Worm (Caenorhabditis elegans) whole organism, young adult: ENCODE data around the gene srd-33.

Experiments
- B0035.1 ChIP-seq: sonication (generic microtip); optimal IDR thresholded peaks from 2 replicates; lab custom pipeline; 2016; ENCODE audit warnings: missing genetic modification characterization, mild to moderate bottlenecking, missing compliant biosample characterization, missing genotype, missing genetic modification reagents
- F22D6.2 ChIP-seq: sonication (generic microtip); optimal IDR thresholded peaks from 2 replicates; lab custom pipeline; 2016; ENCODE audit warnings: mild to moderate bottlenecking, missing genetic modification characterization, missing compliant biosample characterization
- F33H1.4 ChIP-seq: fragments of 200-800 bp; sonication (Bioruptor generic); IDR thresholded peaks from 2 replicates; pipeline ENCODE4 v1.3.6; 2022; ENCODE audit warnings: missing genetic modification reagents, missing genetic modification characterization, missing compliant biosample characterization
- F39B2.1 ChIP-seq: fragments of 200-800 bp; sonication (Bioruptor generic); IDR thresholded peaks from 2 replicates; pipeline ENCODE4 v1.3.6; 2022; ENCODE audit warnings: missing genetic modification reagents, missing genetic modification characterization, missing compliant biosample characterization
- F57A8.1 ChIP-seq: fragments of 200-800 bp; sonication (Bioruptor generic); optimal IDR thresholded peaks from 2 replicates; lab custom pipeline; 2018; ENCODE audit warnings: mild to moderate bottlenecking, missing genetic modification characterization, moderate library complexity, missing compliant biosample characterization
- T26A5.8 ChIP-seq: sonication (generic microtip); optimal IDR thresholded peaks from 2 replicates; lab custom pipeline; 2016; ENCODE audit warnings: missing genetic modification characterization, missing compliant biosample characterization
- Y53F4B.3 ChIP-seq: fragments of 200-800 bp; sonication (Bioruptor generic); IDR thresholded peaks from 2 replicates; pipeline ENCODE4 v1.3.6; 2022; ENCODE audit warnings: missing genetic modification reagents, missing genetic modification characterization, missing compliant biosample characterization
- Y53G8AR.9 ChIP-seq: fragments of 200-800 bp; sonication (Bioruptor generic); conservative IDR thresholded peaks from 2 replicates; pipeline ENCODE4 v1.3.6; 2022; ENCODE audit warnings: missing genetic modification reagents, missing genetic modification characterization, missing compliant biosample characterization
- attf-3 ChIP-seq: fragments of 200-800 bp; sonication (Bioruptor generic); conservative IDR thresholded peaks from 2 replicates; pipeline ENCODE4 v1.3.6; 2022; ENCODE audit warnings: missing genetic modification reagents, missing genetic modification characterization, missing compliant biosample characterization
- attf-5 ChIP-seq: fragments of 200-800 bp; sonication (Bioruptor generic); optimal IDR thresholded peaks from 2 replicates; lab custom pipeline; 2018; ENCODE audit warnings: mild to moderate bottlenecking, missing genetic modification characterization, missing compliant biosample characterization
- attf-6 ChIP-seq: fragments of 200-800 bp; sonication (Bioruptor generic); IDR thresholded peaks from 2 replicates; pipeline ENCODE4 v1.3.6; 2022; ENCODE audit warnings: missing genetic modification reagents, missing genetic modification characterization, missing compliant biosample characterization
- bed-1 ChIP-seq: fragments of 200-800 bp; sonication (Bioruptor generic); IDR thresholded peaks from 2 replicates; pipeline ENCODE4 v1.3.6; 2022; ENCODE audit warnings: missing genetic modification reagents, missing genetic modification characterization, missing compliant biosample characterization
- bed-2 ChIP-seq: fragments of 200-800 bp; sonication (Bioruptor generic); IDR thresholded peaks from 2 replicates; pipeline ENCODE4 v1.3.6; 2022; ENCODE audit warnings: missing genetic modification reagents, missing genetic modification characterization, missing compliant biosample characterization
- cebp-2 ChIP-seq: fragments of 200-800 bp; sonication (Bioruptor generic); IDR thresholded peaks from 2 replicates; pipeline ENCODE4 v1.3.6; 2022; ENCODE audit warnings: missing genetic modification characterization, missing compliant biosample characterization
- ceh-40 ChIP-seq: fragments of 200-800 bp; sonication (Bioruptor generic); IDR thresholded peaks from 2 replicates; pipeline ENCODE4 v1.3.6; 2022; ENCODE audit warnings: missing genetic modification characterization, missing compliant biosample characterization
- die-1 ChIP-seq: sonication (generic microtip); optimal IDR thresholded peaks from 2 replicates; lab custom pipeline; 2016; ENCODE audit warnings: missing genotype, mild to moderate bottlenecking, missing genetic modification characterization, missing compliant biosample characterization
- dox-1 ChIP-seq: fragments of 200-800 bp; sonication (Bioruptor generic); IDR thresholded peaks from 2 replicates; pipeline ENCODE4 v1.3.6; 2022; ENCODE audit warnings: missing genetic modification reagents, missing genetic modification characterization, missing compliant biosample characterization
- dpff-1 ChIP-seq: sonication (generic microtip); optimal IDR thresholded peaks from 2 replicates; lab custom pipeline; 2017; ENCODE audit warnings: mild to moderate bottlenecking, missing genetic modification characterization, missing compliant biosample characterization
- dpl-1 ChIP-seq: fragments of 150-350 bp; optimal IDR thresholded peaks from 2 replicates; lab custom pipeline; 2014; ENCODE audit warnings: missing biosample characterization, missing genetic modification reagents, missing genetic modification characterization
- efl-1 ChIP-seq: fragments of 150-350 bp; optimal IDR thresholded peaks from 2 replicates; lab custom pipeline; 2014; ENCODE audit warnings: missing biosample characterization, missing genetic modification reagents, missing genetic modification characterization
- egl-18 ChIP-seq: fragments of 200-800 bp; sonication (Bioruptor generic); IDR thresholded peaks from 2 replicates; pipeline ENCODE4 v1.3.6; 2022; ENCODE audit warnings: missing genetic modification reagents, missing genetic modification characterization, missing compliant biosample characterization
- ets-4 ChIP-seq: fragments of 200-800 bp; sonication (Bioruptor generic); optimal IDR thresholded peaks from 2 replicates; lab custom pipeline; 2018; ENCODE audit warnings: mild to moderate bottlenecking, missing genetic modification characterization, missing compliant biosample characterization
- fkh-3 ChIP-seq: sonication (generic microtip); optimal IDR thresholded peaks from 2 replicates; lab custom pipeline; 2016; ENCODE audit warnings: mild to moderate bottlenecking, missing genetic modification characterization, missing compliant biosample characterization
- hmg-1.2 ChIP-seq: fragments of 200-800 bp; sonication (Bioruptor generic); IDR thresholded peaks from 2 replicates; pipeline ENCODE4 v1.3.6; 2022; ENCODE audit warnings: missing genetic modification reagents, missing genetic modification characterization, missing compliant biosample characterization
- hmg-20 ChIP-seq: fragments of 200-800 bp; sonication (Bioruptor generic); IDR thresholded peaks from 2 replicates; pipeline ENCODE4 v1.3.6; 2022; ENCODE audit warnings: missing genetic modification reagents, missing genetic modification characterization, missing compliant biosample characterization
- hrde-1 ChIP-seq: sonication (generic microtip); optimal IDR thresholded peaks from 2 replicates; lab custom pipeline; 2016; ENCODE audit warnings: missing genetic modification characterization, mild to moderate bottlenecking, missing compliant biosample characterization, moderate library complexity, missing genotype, missing genetic modification reagents, borderline replicate concordance
- lag-1 ChIP-seq: fragments of 200-800 bp; sonication (Bioruptor generic); IDR thresholded peaks from 2 replicates; pipeline ENCODE4 v1.3.6; 2022; ENCODE audit warnings: missing genetic modification reagents, missing genetic modification characterization, missing compliant biosample characterization
- lin-26 ChIP-seq: fragments of 200-800 bp; sonication (Bioruptor generic); IDR thresholded peaks from 2 replicates; pipeline ENCODE4 v1.3.6; 2022; ENCODE audit warnings: missing genetic modification reagents, missing genetic modification characterization, missing compliant biosample characterization
- lin-54 ChIP-seq: fragments of 200-800 bp; sonication (Bioruptor generic); optimal IDR thresholded peaks from 2 replicates; lab custom pipeline; 2018; ENCODE audit warnings: mild to moderate bottlenecking, missing genetic modification characterization, missing compliant biosample characterization
- lsl-1 ChIP-seq: fragments of 200-800 bp; sonication (Bioruptor generic); optimal IDR thresholded peaks from 2 replicates; lab custom pipeline; 2018; ENCODE audit warnings: mild to moderate bottlenecking, missing genetic modification characterization, moderate library complexity, missing compliant biosample characterization
- madf-10 ChIP-seq: sonication (generic microtip); optimal IDR thresholded peaks from 2 replicates; lab custom pipeline; 2016; ENCODE audit warnings: mild to moderate bottlenecking, missing genetic modification characterization, missing compliant biosample characterization
- madf-3 ChIP-seq: fragments of 200-800 bp; sonication (Bioruptor generic); IDR thresholded peaks from 2 replicates; pipeline ENCODE4 v1.3.6; 2022; ENCODE audit warnings: missing genetic modification reagents, missing genetic modification characterization, missing compliant biosample characterization
- madf-6 ChIP-seq: fragments of 200-800 bp; sonication (Bioruptor generic); IDR thresholded peaks from 2 replicates; pipeline ENCODE4 v1.3.6; 2022; ENCODE audit warnings: missing genetic modification reagents, missing genetic modification characterization, missing compliant biosample characterization
- madf-8 ChIP-seq: fragments of 200-800 bp; sonication (Bioruptor generic); conservative IDR thresholded peaks from 2 replicates; pipeline ENCODE4 v1.3.6; 2022; ENCODE audit warnings: missing genetic modification reagents, missing genetic modification characterization, missing compliant biosample characterization
- nfya-2 ChIP-seq: fragments of 200-800 bp; sonication (Bioruptor generic); IDR thresholded peaks from 2 replicates; pipeline ENCODE4 v1.3.6; 2022; ENCODE audit warnings: missing genetic modification reagents, missing genetic modification characterization, missing compliant biosample characterization
- nfyb-1 ChIP-seq: fragments of 200-800 bp; sonication (Bioruptor generic); IDR thresholded peaks from 2 replicates; pipeline ENCODE4 v1.3.6; 2022; ENCODE audit warnings: missing genetic modification reagents, missing genetic modification characterization, missing compliant biosample characterization
- nhr-27 ChIP-seq: fragments of 200-800 bp; sonication (Bioruptor generic); optimal IDR thresholded peaks from 2 replicates; lab custom pipeline; 2018; ENCODE audit warnings: mild to moderate bottlenecking, missing genetic modification characterization, moderate library complexity, missing compliant biosample characterization
- pha-4 ChIP-seq: fragments of 150-350 bp; sonication (generic microtip); optimal IDR thresholded peaks from 2 replicates; lab custom pipeline; 2014; ENCODE audit warnings: missing biosample characterization, missing genetic modification reagents, missing genetic modification characterization
- rcor-1 ChIP-seq: fragments of 200-800 bp; sonication (Bioruptor generic); IDR thresholded peaks from 2 replicates; pipeline ENCODE4 v1.3.6; 2022; ENCODE audit warnings: missing genetic modification reagents, missing genetic modification characterization, missing compliant biosample characterization
- rpc-1 ChIP-seq, 2 experiments: fragments of 150-350 bp in 1 of 2; sonication (generic microtip) in 1 of 2; optimal IDR thresholded peaks; 2 replicates each; lab custom pipeline; 2014 to 2018; ENCODE audit warnings: missing biosample characterization in 1 of 2, missing genetic modification characterization in 1 of 2, missing genetic modification reagents in 1 of 2, missing genotype in 1 of 2
- sdz-38 ChIP-seq: sonication (generic microtip); optimal IDR thresholded peaks from 2 replicates; lab custom pipeline; 2016; ENCODE audit warnings: missing genotype, missing genetic modification characterization, missing compliant biosample characterization
- sea-2 ChIP-seq: fragments of 200-800 bp; sonication (Bioruptor generic); IDR thresholded peaks from 2 replicates; pipeline ENCODE4 v1.3.6; 2022; ENCODE audit warnings: missing genetic modification characterization, missing compliant biosample characterization
- snpc-1.1 ChIP-seq: sonication (generic microtip); optimal IDR thresholded peaks from 2 replicates; lab custom pipeline; 2017; ENCODE audit warnings: missing genetic modification characterization, mild to moderate bottlenecking, missing compliant biosample characterization, antibody characterized with exemption, moderate library complexity, missing genotype, missing genetic modification reagents; ENCODE audit not compliant: insufficient read depth
- snpc-3.4 ChIP-seq: sonication (generic microtip); optimal IDR thresholded peaks from 2 replicates; lab custom pipeline; 2017; ENCODE audit warnings: missing genetic modification characterization, mild to moderate bottlenecking, missing compliant biosample characterization, antibody characterized with exemption, moderate library complexity, missing genotype, missing genetic modification reagents
- tlf-1 ChIP-seq: fragments of 200-800 bp; sonication (Bioruptor generic); optimal IDR thresholded peaks from 2 replicates; lab custom pipeline; 2018; ENCODE audit warnings: mild to moderate bottlenecking, missing genetic modification characterization, missing compliant biosample characterization
- unc-62 ChIP-seq: fragments of 150-350 bp; optimal IDR thresholded peaks from 2 replicates; lab custom pipeline; 2014; ENCODE audit warnings: missing biosample characterization, missing genetic modification reagents, missing genetic modification characterization
- xnd-1 ChIP-seq: sonication (generic microtip); optimal IDR thresholded peaks from 2 replicates; lab custom pipeline; 2016; ENCODE audit warnings: missing genotype, missing genetic modification reagents, missing genetic modification characterization, missing compliant biosample characterization
- ztf-18 ChIP-seq: sonication (generic microtip); optimal IDR thresholded peaks from 2 replicates; lab custom pipeline; 2016; ENCODE audit warnings: missing genotype, mild to moderate bottlenecking, missing genetic modification characterization, missing compliant biosample characterization
- ztf-25 ChIP-seq: fragments of 200-800 bp; sonication (Bioruptor generic); IDR thresholded peaks from 2 replicates; pipeline ENCODE4 v1.3.6; 2022; ENCODE audit warnings: missing genetic modification reagents, missing genetic modification characterization, missing compliant biosample characterization

srd-33 gene

ce11 chrV:4891305-4891704 is 19.2 kb downstream of the srd-33 start (continued):
- TF ChIP-seq F33H1.4 (GFP tag; lab: Robert Waterston, UW), result peak; percentile 45
- peak; percentile 25 for TF ChIP-seq lin-54 (GFP tag; lab: Kevin White, UChicago)
- TF ChIP-seq nfya-2, result no peak
- peak; percentile 57 for TF ChIP-seq lsl-1 (GFP tag; lab: Kevin White, UChicago)
- peak; percentile 23; the same call in 1 of the 2 replicates for TF ChIP-seq dox-1 (GFP tag; lab: Robert Waterston, UW)
- TF ChIP-seq F22D6.2 (tag; lab: Kevin White, UChicago), result no peak
- no peak for TF ChIP-seq unc-62 (GFP tag; lab: Kevin White, UChicago)
- no peak for TF ChIP-seq attf-3
- no peak for TF ChIP-seq T26A5.8 (tag; lab: Kevin White, UChicago)
- no peak for TF ChIP-seq attf-5 (GFP tag; lab: Kevin White, UChicago)
- 0 out of 2 replicates have a peak, but pooled peaks have one; percentile 74 for TF ChIP-seq cebp-2 (GFP tag; lab: Robert Waterston, UW)
- TF ChIP-seq ztf-25, result no peak
- TF ChIP-seq nhr-27, result no peak
- no peak for TF ChIP-seq B0035.1 (tag; lab: Kevin White, UChicago)
- peak; percentile 38 for TF ChIP-seq efl-1 (GFP tag; lab: Kevin White, UChicago)
- TF ChIP-seq madf-8 (GFP tag; lab: Robert Waterston, UW), result peak; percentile 53
- TF ChIP-seq lin-26 (GFP tag; lab: Robert Waterston, UW), result peak; percentile 63; the same call in 1 of the 2 replicates
- peak; percentile 75; the same call in 1 of the 2 replicates for TF ChIP-seq F39B2.1 (GFP tag; lab: Robert Waterston, UW)
- peak; percentile 84 for TF ChIP-seq madf-6 (GFP tag; lab: Robert Waterston, UW)
- TF ChIP-seq egl-18, result no peak
- TF ChIP-seq attf-6 (GFP tag; lab: Robert Waterston, UW), result peak; percentile 70; the same call in 1 of the 2 replicates
- TF ChIP-seq snpc-1.1 (tag; lab: Kevin White, UChicago), result no peak
- TF ChIP-seq bed-1 (GFP tag; lab: Robert Waterston, UW), result no peak
- TF ChIP-seq snpc-3.4 (tag; lab: Kevin White, UChicago), result peak; percentile 51
- TF ChIP-seq pha-4, result no peak
- no peak for TF ChIP-seq ets-4 (GFP tag; lab: Kevin White, UChicago)
- TF ChIP-seq sea-2 (GFP tag; lab: Robert Waterston, UW), result no peak
- TF ChIP-seq rcor-1 (GFP tag; lab: Robert Waterston, UW), result peak; percentile 52; the same call in 1 of the 2 replicates
- TF ChIP-seq madf-3 (GFP tag; lab: Robert Waterston, UW), result peak; percentile 81
- TF ChIP-seq rpc-1 (optimal IDR thresholded peaks at IDR 0.05; lab: Kevin White, UChicago), result no peak
- TF ChIP-seq rpc-1 (tag; optimal IDR thresholded peaks at IDR 0.05; lab: Kevin White, UChicago), result no peak
- no peak for TF ChIP-seq madf-10
- TF ChIP-seq sdz-38 (tag; lab: Kevin White, UChicago), result no peak
- TF ChIP-seq dpff-1 (tag; lab: Kevin White, UChicago), result no peak
- TF ChIP-seq lag-1, result no peak
- no peak for TF ChIP-seq hmg-20
- TF ChIP-seq tlf-1, result peak; percentile 53
- no peak for TF ChIP-seq fkh-3 (tag; lab: Kevin White, UChicago)
- no peak for TF ChIP-seq ceh-40 (GFP tag; lab: Robert Waterston, UW)
- no peak for TF ChIP-seq F57A8.1
- TF ChIP-seq nfyb-1 (GFP tag; lab: Robert Waterston, UW), result no peak; the same call in 1 of the 2 replicates
- TF ChIP-seq Y53F4B.3 (GFP tag; lab: Robert Waterston, UW), result no peak
- no peak for TF ChIP-seq dpl-1
- peak; percentile 70 for TF ChIP-seq hrde-1 (tag; lab: Kevin White, UChicago)
- no peak for TF ChIP-seq hmg-1.2 (GFP tag; lab: Robert Waterston, UW)
- TF ChIP-seq bed-2 (GFP tag; lab: Robert Waterston, UW), result no peak
- TF ChIP-seq Y53G8AR.9 (GFP tag; lab: Robert Waterston, UW), result peak; percentile 83
- TF ChIP-seq die-1 (tag; lab: Kevin White, UChicago), result peak; percentile 16
- peak; percentile 74 for TF ChIP-seq xnd-1 (tag; lab: Kevin White, UChicago)
- TF ChIP-seq ztf-18 (tag; lab: Kevin White, UChicago), result no peak
